Fruit fly (Drosophila melanogaster): ENCODE data around the gene mio.

- TF ChIP-seq insv (optimal IDR thresholded peaks at IDR 0.05) (no peak), psq (optimal IDR thresholded peaks at IDR 0.05) (no peak), Sin3A (optimal IDR thresholded peaks at IDR 0.05) (no peak)
Measured at dm6 chr2L:2193357-2193780, 23.7 kb upstream of the mio start.
